Worm (Caenorhabditis elegans) whole organism, young adult: ENCODE data around the gene snr-5.
A peak's percentile ranks its signal among the peaks of the same experiment; 100 is the strongest.

Experiments used
- B0336.3 ChIP-seq: fragments of 200-800 bp; sonication (Bioruptor generic); IDR thresholded peaks from 2 replicates; pipeline ENCODE4 v1.3.6; 2022; ENCODE audit warnings: missing genetic modification characterization, missing compliant biosample characterization
- F23B12.7 ChIP-seq: sonication (generic microtip); optimal IDR thresholded peaks from 2 replicates; lab custom pipeline; 2017; ENCODE audit warnings: missing genetic modification characterization, mild to moderate bottlenecking, missing compliant biosample characterization, antibody characterized with exemption, moderate library complexity; ENCODE audit not compliant: insufficient read depth
- F33H1.4 ChIP-seq: fragments of 200-800 bp; sonication (Bioruptor generic); IDR thresholded peaks from 2 replicates; pipeline ENCODE4 v1.3.6; 2022; ENCODE audit warnings: missing genetic modification reagents, missing genetic modification characterization, missing compliant biosample characterization
- K12H6.12 ChIP-seq: fragments of 200-800 bp; sonication (Bioruptor generic); optimal IDR thresholded peaks from 2 replicates; lab custom pipeline; 2018; ENCODE audit warnings: mild to moderate bottlenecking, missing genetic modification characterization, missing compliant biosample characterization
- Y53F4B.3 ChIP-seq: fragments of 200-800 bp; sonication (Bioruptor generic); IDR thresholded peaks from 2 replicates; pipeline ENCODE4 v1.3.6; 2022; ENCODE audit warnings: missing genetic modification reagents, missing genetic modification characterization, missing compliant biosample characterization
- Y67H2A.10 ChIP-seq: fragments of 200-800 bp; sonication (Bioruptor generic); conservative IDR thresholded peaks from 2 replicates; pipeline ENCODE4 v1.3.6; 2022; ENCODE audit warnings: missing genetic modification reagents, missing genetic modification characterization, missing compliant biosample characterization
- aptf-2 ChIP-seq: fragments of 200-800 bp; sonication (Bioruptor generic); conservative IDR thresholded peaks from 2 replicates; pipeline ENCODE4 v1.3.6; 2022; ENCODE audit warnings: missing genetic modification reagents, missing genetic modification characterization, missing compliant biosample characterization
- aptf-3 ChIP-seq: fragments of 200-800 bp; sonication (Bioruptor generic); IDR thresholded peaks from 2 replicates; pipeline ENCODE4 v1.3.6; 2022; ENCODE audit warnings: missing genetic modification characterization, missing compliant biosample characterization
- attf-5 ChIP-seq: fragments of 200-800 bp; sonication (Bioruptor generic); optimal IDR thresholded peaks from 2 replicates; lab custom pipeline; 2018; ENCODE audit warnings: mild to moderate bottlenecking, missing genetic modification characterization, missing compliant biosample characterization
- bed-1 ChIP-seq: fragments of 200-800 bp; sonication (Bioruptor generic); IDR thresholded peaks from 2 replicates; pipeline ENCODE4 v1.3.6; 2022; ENCODE audit warnings: missing genetic modification reagents, missing genetic modification characterization, missing compliant biosample characterization
- bed-2 ChIP-seq: fragments of 200-800 bp; sonication (Bioruptor generic); IDR thresholded peaks from 2 replicates; pipeline ENCODE4 v1.3.6; 2022; ENCODE audit warnings: missing genetic modification reagents, missing genetic modification characterization, missing compliant biosample characterization
- ccch-3 ChIP-seq: fragments of 200-800 bp; sonication (Bioruptor generic); optimal IDR thresholded peaks from 2 replicates; lab custom pipeline; 2018; ENCODE audit warnings: mild to moderate bottlenecking, missing genetic modification characterization, missing compliant biosample characterization
- cebp-2 ChIP-seq: fragments of 200-800 bp; sonication (Bioruptor generic); IDR thresholded peaks from 2 replicates; pipeline ENCODE4 v1.3.6; 2022; ENCODE audit warnings: missing genetic modification characterization, missing compliant biosample characterization
- ceh-79 ChIP-seq: sonication (generic microtip); optimal IDR thresholded peaks from 2 replicates; lab custom pipeline; 2017; ENCODE audit warnings: mild to moderate bottlenecking, missing genetic modification characterization, missing compliant biosample characterization
- ceh-91 ChIP-seq: fragments of 200-800 bp; sonication (Bioruptor generic); IDR thresholded peaks from 2 replicates; pipeline ENCODE4 v1.3.6; 2022; ENCODE audit warnings: missing genetic modification reagents, missing genetic modification characterization, missing compliant biosample characterization
- dpff-1 ChIP-seq: sonication (generic microtip); optimal IDR thresholded peaks from 2 replicates; lab custom pipeline; 2017; ENCODE audit warnings: mild to moderate bottlenecking, missing genetic modification characterization, missing compliant biosample characterization
- dpl-1 ChIP-seq: fragments of 150-350 bp; optimal IDR thresholded peaks from 2 replicates; lab custom pipeline; 2014; ENCODE audit warnings: missing biosample characterization, missing genetic modification reagents, missing genetic modification characterization
- efl-1 ChIP-seq: fragments of 150-350 bp; optimal IDR thresholded peaks from 2 replicates; lab custom pipeline; 2014; ENCODE audit warnings: missing biosample characterization, missing genetic modification reagents, missing genetic modification characterization
- egrh-3 ChIP-seq: fragments of 200-800 bp; sonication (Bioruptor generic); IDR thresholded peaks from 2 replicates; pipeline ENCODE4 v1.3.6; 2022; ENCODE audit warnings: missing genetic modification reagents, missing genetic modification characterization, missing compliant biosample characterization
- ets-4 ChIP-seq: fragments of 200-800 bp; sonication (Bioruptor generic); optimal IDR thresholded peaks from 2 replicates; lab custom pipeline; 2018; ENCODE audit warnings: mild to moderate bottlenecking, missing genetic modification characterization, missing compliant biosample characterization
- fkh-3 ChIP-seq: sonication (generic microtip); optimal IDR thresholded peaks from 2 replicates; lab custom pipeline; 2016; ENCODE audit warnings: mild to moderate bottlenecking, missing genetic modification characterization, missing compliant biosample characterization
- him-1 ChIP-seq: sonication (generic microtip); optimal IDR thresholded peaks from 2 replicates; lab custom pipeline; 2016; ENCODE audit warnings: missing genotype, missing genetic modification reagents, missing genetic modification characterization, missing compliant biosample characterization
- hmg-1.2 ChIP-seq: fragments of 200-800 bp; sonication (Bioruptor generic); IDR thresholded peaks from 2 replicates; pipeline ENCODE4 v1.3.6; 2022; ENCODE audit warnings: missing genetic modification reagents, missing genetic modification characterization, missing compliant biosample characterization
- lag-1 ChIP-seq: fragments of 200-800 bp; sonication (Bioruptor generic); IDR thresholded peaks from 2 replicates; pipeline ENCODE4 v1.3.6; 2022; ENCODE audit warnings: missing genetic modification reagents, missing genetic modification characterization, missing compliant biosample characterization
- lin-35 ChIP-seq, 3 experiments: fragments of 150-350 bp in 2 of 3; sonication (generic microtip) in 1 of 3; optimal IDR thresholded peaks; 2 replicates each; lab custom pipeline; 2014 to 2018; ENCODE audit warnings: missing biosample characterization in 3 of 3, missing genetic modification characterization in 3 of 3, missing genetic modification reagents in 3 of 3
- lin-40 ChIP-seq: sonication (generic microtip); optimal IDR thresholded peaks from 2 replicates; lab custom pipeline; 2016; ENCODE audit warnings: missing genetic modification characterization, mild to moderate bottlenecking, missing compliant biosample characterization, missing genotype, missing genetic modification reagents
- lin-54 ChIP-seq: fragments of 200-800 bp; sonication (Bioruptor generic); optimal IDR thresholded peaks from 2 replicates; lab custom pipeline; 2018; ENCODE audit warnings: mild to moderate bottlenecking, missing genetic modification characterization, missing compliant biosample characterization
- lsl-1 ChIP-seq: fragments of 200-800 bp; sonication (Bioruptor generic); optimal IDR thresholded peaks from 2 replicates; lab custom pipeline; 2018; ENCODE audit warnings: mild to moderate bottlenecking, missing genetic modification characterization, moderate library complexity, missing compliant biosample characterization
- lsy-27 ChIP-seq: sonication (generic microtip); optimal IDR thresholded peaks from 2 replicates; lab custom pipeline; 2017; ENCODE audit warnings: missing genetic modification characterization, mild to moderate bottlenecking, missing compliant biosample characterization, antibody characterized with exemption, missing genotype, borderline replicate concordance; ENCODE audit not compliant: insufficient read depth
- madf-3 ChIP-seq: fragments of 200-800 bp; sonication (Bioruptor generic); IDR thresholded peaks from 2 replicates; pipeline ENCODE4 v1.3.6; 2022; ENCODE audit warnings: missing genetic modification reagents, missing genetic modification characterization, missing compliant biosample characterization
- madf-6 ChIP-seq: fragments of 200-800 bp; sonication (Bioruptor generic); IDR thresholded peaks from 2 replicates; pipeline ENCODE4 v1.3.6; 2022; ENCODE audit warnings: missing genetic modification reagents, missing genetic modification characterization, missing compliant biosample characterization
- madf-8 ChIP-seq: fragments of 200-800 bp; sonication (Bioruptor generic); conservative IDR thresholded peaks from 2 replicates; pipeline ENCODE4 v1.3.6; 2022; ENCODE audit warnings: missing genetic modification reagents, missing genetic modification characterization, missing compliant biosample characterization
- mcd-1 ChIP-seq: fragments of 200-800 bp; sonication (Bioruptor generic); IDR thresholded peaks from 2 replicates; pipeline ENCODE4 v1.3.6; 2022; ENCODE audit warnings: missing genetic modification reagents, missing genetic modification characterization, missing compliant biosample characterization
- mel-28 ChIP-seq: sonication (generic microtip); optimal IDR thresholded peaks from 2 replicates; lab custom pipeline; 2016; ENCODE audit warnings: borderline replicate concordance, mild to moderate bottlenecking, missing genetic modification characterization, missing compliant biosample characterization
- mes-4 ChIP-seq: sonication (generic microtip); optimal IDR thresholded peaks from 2 replicates; lab custom pipeline; 2016; ENCODE audit warnings: missing genotype, missing genetic modification characterization, missing compliant biosample characterization
- nfya-2 ChIP-seq: fragments of 200-800 bp; sonication (Bioruptor generic); IDR thresholded peaks from 2 replicates; pipeline ENCODE4 v1.3.6; 2022; ENCODE audit warnings: missing genetic modification reagents, missing genetic modification characterization, missing compliant biosample characterization
- nhr-80 ChIP-seq: sonication (generic microtip); optimal IDR thresholded peaks from 2 replicates; lab custom pipeline; 2016; ENCODE audit warnings: missing genetic modification characterization, missing compliant biosample characterization
- rcor-1 ChIP-seq: fragments of 200-800 bp; sonication (Bioruptor generic); IDR thresholded peaks from 2 replicates; pipeline ENCODE4 v1.3.6; 2022; ENCODE audit warnings: missing genetic modification reagents, missing genetic modification characterization, missing compliant biosample characterization
- repo-1 ChIP-seq: sonication (generic microtip); optimal IDR thresholded peaks from 2 replicates; lab custom pipeline; 2017; ENCODE audit warnings: mild to moderate bottlenecking, missing genetic modification characterization, missing compliant biosample characterization
- sdz-38 ChIP-seq: sonication (generic microtip); optimal IDR thresholded peaks from 2 replicates; lab custom pipeline; 2016; ENCODE audit warnings: missing genotype, missing genetic modification characterization, missing compliant biosample characterization
- zfh-2 ChIP-seq: fragments of 200-800 bp; sonication (Bioruptor generic); conservative IDR thresholded peaks from 2 replicates; pipeline ENCODE4 v1.3.6; 2022; ENCODE audit warnings: missing genetic modification reagents, missing genetic modification characterization, missing compliant biosample characterization

snr-5 gene

DNA sequence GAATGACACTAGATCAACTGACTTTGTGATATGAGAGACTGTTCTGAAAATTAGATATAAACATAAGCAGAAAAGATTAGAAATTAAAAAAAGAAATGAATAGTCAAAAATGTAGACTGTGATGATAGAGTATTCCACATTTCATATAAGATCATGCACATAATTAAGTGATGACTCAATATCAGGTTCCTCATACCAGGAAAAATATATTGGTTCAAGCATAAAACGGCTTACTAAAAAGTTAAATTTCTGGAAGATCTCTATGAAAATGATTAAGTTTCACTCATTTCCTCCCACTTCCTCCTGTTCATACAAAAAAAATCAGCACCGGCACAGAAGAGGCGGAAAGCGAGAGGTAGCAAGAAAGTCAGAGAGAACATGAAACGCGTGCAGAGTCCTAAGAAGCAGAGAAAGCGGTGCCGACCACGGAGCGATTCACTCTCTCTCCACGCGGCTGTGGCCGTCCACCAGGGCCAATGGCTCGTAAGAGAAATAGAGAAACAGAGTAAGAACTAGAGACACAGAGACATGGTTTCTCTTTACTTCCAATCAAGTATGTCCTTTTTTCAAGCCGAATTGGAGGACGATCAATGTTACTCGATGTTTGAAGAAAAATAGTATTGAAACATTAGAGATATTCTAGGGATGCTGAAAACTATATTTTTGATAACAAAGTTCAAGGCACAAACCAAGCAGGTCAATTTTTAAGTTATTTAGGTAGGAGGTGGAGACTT lies 29.9 kb downstream of the snr-5 start, which contains the start of the genes ZK688.5 and fahd-1 (continued):
- TF ChIP-seq lin-54 (GFP tag; lab: Kevin White, UChicago): peak; percentile 7
- no peak for TF ChIP-seq efl-1 (GFP tag; lab: Kevin White, UChicago)
- no peak for TF ChIP-seq lag-1

DNA sequence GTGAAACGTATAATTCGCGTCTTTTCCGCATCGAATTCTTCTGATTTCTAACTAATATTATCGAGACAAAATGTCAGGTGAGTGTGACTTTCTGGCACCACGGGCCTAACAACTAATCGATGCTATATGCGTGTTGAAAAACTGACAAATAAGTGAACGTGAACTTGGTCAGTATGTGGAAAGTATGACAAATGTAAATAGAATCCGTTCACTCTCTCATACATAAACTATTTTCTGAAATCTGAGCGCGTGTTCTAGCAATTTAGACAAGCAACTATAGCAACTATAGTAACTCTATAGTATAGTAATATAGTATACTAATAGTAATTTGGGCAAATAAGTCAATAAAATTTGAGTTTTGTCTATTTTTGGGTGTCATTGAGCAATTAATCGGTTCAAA lies 30.5 kb downstream of the snr-5 start:
- no peak for TF ChIP-seq Y67H2A.10
- TF ChIP-seq bed-2: no peak
- no peak for TF ChIP-seq dpff-1 (tag; lab: Kevin White, UChicago)
- TF ChIP-seq fkh-3 (tag; lab: Kevin White, UChicago): no peak
- TF ChIP-seq cebp-2 (GFP tag; lab: Robert Waterston, UW): no peak
- no peak for TF ChIP-seq madf-8 (GFP tag; lab: Robert Waterston, UW)
- no peak for TF ChIP-seq hmg-1.2 (GFP tag; lab: Robert Waterston, UW)
- no peak for TF ChIP-seq ceh-91 (GFP tag; lab: Robert Waterston, UW)
- no peak for TF ChIP-seq him-1 (tag; lab: Kevin White, UChicago)
- TF ChIP-seq bed-1 (GFP tag; lab: Robert Waterston, UW): no peak
- TF ChIP-seq sdz-38 (tag; lab: Kevin White, UChicago): no peak
- no peak for TF ChIP-seq aptf-3 (GFP tag; lab: Robert Waterston, UW)

- TF ChIP-seq lsl-1 (GFP tag; lab: Kevin White, UChicago): peak; percentile 85
- TF ChIP-seq zfh-2: no peak
- no peak for TF ChIP-seq B0336.3 (GFP tag; lab: Robert Waterston, UW)
- no peak for TF ChIP-seq repo-1 (tag; lab: Kevin White, UChicago)
- TF ChIP-seq hmg-1.2 (GFP tag; lab: Robert Waterston, UW): peak; percentile 43; the same call in 1 of the 2 replicates
- 0 out of 2 replicates have a peak, but pooled peaks have one; percentile 14 for TF ChIP-seq F33H1.4 (GFP tag; lab: Robert Waterston, UW)
- peak; percentile 55; the same call in 1 of the 2 replicates for TF ChIP-seq ceh-91 (GFP tag; lab: Robert Waterston, UW)
- no peak for TF ChIP-seq bed-1 (GFP tag; lab: Robert Waterston, UW)
- TF ChIP-seq dpl-1 (GFP tag; lab: Kevin White, UChicago): no peak
- no peak for TF ChIP-seq lin-40 (tag; lab: Kevin White, UChicago)
Observed at ce11 chrIII:7893224-7893623, 31.4 kb downstream of the snr-5 start.

DNA sequence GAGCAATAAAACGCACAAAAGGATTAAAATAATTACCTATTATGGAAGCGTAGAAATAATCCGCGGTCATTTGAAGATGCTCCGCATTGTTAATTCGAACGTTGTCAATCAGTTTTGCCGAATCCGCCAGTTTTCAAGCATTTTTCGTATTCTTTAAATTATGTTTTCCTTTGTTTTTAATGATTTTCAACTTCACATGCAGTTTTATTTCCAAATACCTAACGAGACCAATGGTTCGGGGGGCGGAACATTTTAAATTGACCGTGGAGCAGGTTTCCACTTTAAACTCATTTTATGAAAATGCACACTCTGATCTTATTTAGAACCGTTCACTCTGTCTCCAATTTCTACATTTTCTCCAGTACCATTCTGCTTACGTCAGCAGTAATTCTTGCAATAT lies 32.9 kb downstream of the snr-5 start, which contains the start of gene ZK688.4:
Gene ZK688.4 (plus strand): TSS at position 301 of the 400 bp plus-strand sequence.
- no peak for TF ChIP-seq attf-5 (GFP tag; lab: Kevin White, UChicago)
- TF ChIP-seq ccch-3: no peak
- no peak for TF ChIP-seq efl-1 (GFP tag; lab: Kevin White, UChicago)
- TF ChIP-seq egrh-3 (GFP tag; lab: Robert Waterston, UW): no peak
- no peak for TF ChIP-seq ets-4
- TF ChIP-seq nfya-2 (GFP tag; lab: Robert Waterston, UW): no peak

DNA sequence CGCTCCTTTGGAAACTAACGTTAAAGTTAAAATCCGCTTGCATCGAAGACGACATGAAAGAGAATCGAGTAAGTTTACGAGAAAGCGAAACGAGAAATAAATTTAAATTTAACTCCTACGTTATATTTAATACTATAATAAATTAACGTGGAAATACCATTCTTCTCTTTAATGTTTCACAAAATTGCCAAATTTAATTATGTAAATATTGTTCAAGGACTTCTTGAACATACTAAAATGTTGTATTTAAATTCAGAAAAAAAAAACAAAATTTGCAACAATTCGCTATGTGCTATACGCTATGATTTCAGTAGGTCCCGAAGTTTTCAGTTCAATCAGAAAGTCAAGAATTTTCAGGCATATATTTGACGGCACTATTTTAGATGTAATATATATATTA lies 35.1 kb downstream of the snr-5 start, which contains the start of gene ZK688.10:
Gene ZK688.10 (minus strand): TSS at position 101 of the 400 bp plus-strand sequence.
- TF ChIP-seq lin-35 (GFP tag; optimal IDR thresholded peaks at IDR 0.05; lab: Kevin White, UChicago): no peak
- TF ChIP-seq aptf-2 (GFP tag; lab: Robert Waterston, UW): no peak
- TF ChIP-seq bed-2: no peak
- TF ChIP-seq repo-1 (tag; lab: Kevin White, UChicago): no peak
- TF ChIP-seq rcor-1 (GFP tag; lab: Robert Waterston, UW): no peak
- TF ChIP-seq K12H6.12 (tag; lab: Kevin White, UChicago): no peak
- TF ChIP-seq madf-6 (GFP tag; lab: Robert Waterston, UW): no peak
- TF ChIP-seq Y53F4B.3 (GFP tag; lab: Robert Waterston, UW): no peak
- no peak for TF ChIP-seq ceh-79 (tag; lab: Kevin White, UChicago)
- TF ChIP-seq mcd-1 (GFP tag; lab: Robert Waterston, UW): no peak
- no peak for TF ChIP-seq efl-1 (GFP tag; lab: Kevin White, UChicago)
- no peak for TF ChIP-seq lsy-27 (tag; lab: Kevin White, UChicago)
- TF ChIP-seq mel-28 (tag; lab: Kevin White, UChicago): no peak
- no peak for TF ChIP-seq F23B12.7 (tag; lab: Kevin White, UChicago)
- TF ChIP-seq mes-4 (tag; lab: Kevin White, UChicago): no peak
- TF ChIP-seq ceh-91 (GFP tag; lab: Robert Waterston, UW): no peak
- no peak for TF ChIP-seq nhr-80 (tag; lab: Kevin White, UChicago)
- TF ChIP-seq madf-3 (GFP tag; lab: Robert Waterston, UW): no peak
